Fruit fly (Drosophila melanogaster): ENCODE measurements around the gene Mps1.

Gene Mps1

DNA sequence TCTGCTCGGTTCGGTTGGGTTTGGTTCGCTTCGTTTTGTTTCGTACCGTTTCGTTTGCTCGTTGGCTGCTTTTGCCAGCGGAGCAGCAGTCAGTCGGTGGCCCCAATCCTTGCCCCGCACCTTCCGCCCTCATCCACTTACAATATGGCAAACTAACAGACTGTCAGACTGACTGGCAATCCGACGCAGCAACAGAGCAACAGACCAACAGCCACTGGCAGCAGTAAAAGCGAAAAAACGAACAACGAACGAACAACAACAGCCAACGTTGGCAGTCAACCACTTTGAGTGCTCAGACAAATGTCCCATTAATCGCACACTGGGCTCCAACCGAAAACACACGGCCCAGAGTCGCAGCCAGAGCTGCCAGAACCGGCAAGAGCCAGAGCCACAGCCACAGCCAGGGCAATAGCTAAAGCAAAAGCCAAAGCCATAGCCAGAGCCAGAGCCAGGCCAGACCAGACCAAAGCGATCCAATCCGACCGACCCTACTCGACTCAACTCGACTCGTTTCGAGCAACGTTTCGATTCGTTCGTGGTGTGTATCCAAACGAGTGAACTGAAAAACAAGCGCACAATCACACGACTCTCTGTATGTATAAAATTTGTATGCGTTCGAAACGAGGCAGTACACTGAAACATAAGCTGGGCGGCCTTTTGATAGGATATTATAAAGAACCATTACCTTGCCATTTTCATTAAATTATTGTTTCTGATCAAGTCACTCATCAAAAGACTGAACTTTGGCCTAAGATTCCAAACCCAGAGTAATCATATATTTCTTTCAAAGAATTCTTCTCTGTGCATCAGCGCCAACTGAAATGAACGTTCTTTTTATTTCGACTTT is 32.8 kb downstream of the Mps1 start (continued):
- peak; percentile 99 for TF ChIP-seq CG10209 (GFP tag; optimal IDR thresholded peaks at IDR 0.05)
- TF ChIP-seq CG6854 (GFP tag; optimal IDR thresholded peaks at IDR 0.05): peak; percentile 98
- peak; percentile 98 for TF ChIP-seq CG10565 (GFP tag; optimal IDR thresholded peaks at IDR 0.05)
- TF ChIP-seq hth (optimal IDR thresholded peaks at IDR 0.05): no peak
- TF ChIP-seq CG1529 (GFP tag; optimal IDR thresholded peaks at IDR 0.05): peak; percentile 99
- peak; percentile 97 for TF ChIP-seq croc (GFP tag; conservative IDR thresholded peaks at IDR 0.05)
- peak; percentile 99 for TF ChIP-seq Ptx1 (GFP tag; IDR thresholded peaks at IDR 0.05)
- TF ChIP-seq pan (optimal IDR thresholded peaks at IDR 0.05): no peak
- peak in 1 of 2 experiments; percentile 99 for TF ChIP-seq pan (GFP tag; optimal IDR thresholded peaks at IDR 0.05 in 1 of 2, IDR thresholded peaks at IDR 0.05 in 1 of 2)
- TF ChIP-seq dmrt11E (tag; optimal IDR thresholded peaks at IDR 0.05): peak; percentile 98
- peak; percentile 98 for TF ChIP-seq CG10543 (GFP tag; optimal IDR thresholded peaks at IDR 0.05)
- peak; percentile 99 for TF ChIP-seq stc (GFP tag; IDR thresholded peaks at IDR 0.05)
- TF ChIP-seq Drgx (GFP tag; IDR thresholded peaks at IDR 0.05): peak; percentile 100
- TF ChIP-seq mld (GFP tag; IDR thresholded peaks at IDR 0.05; ENCODE audit: partially characterized antibody): no peak
- TF ChIP-seq fu2 (GFP tag; optimal IDR thresholded peaks at IDR 0.05): peak; percentile 99
- peak; percentile 68 to 72 for TF ChIP-seq insv (GFP tag; optimal IDR thresholded peaks at IDR 0.05)
- peak; percentile 98 for TF ChIP-seq CG3065 (GFP tag; optimal IDR thresholded peaks at IDR 0.05)
- TF ChIP-seq ato (GFP tag; IDR thresholded peaks at IDR 0.05; ENCODE audit: partially characterized antibody): no peak
- TF ChIP-seq lbe (GFP tag; optimal IDR thresholded peaks at IDR 0.05): peak; percentile 99
- TF ChIP-seq CG7745 (tag; optimal IDR thresholded peaks at IDR 0.05): peak; percentile 81
- no peak for TF ChIP-seq D (optimal IDR thresholded peaks at IDR 0.05)
- peak; percentile 99 for TF ChIP-seq D (GFP tag; optimal IDR thresholded peaks at IDR 0.05)
- peak; percentile 81 for TF ChIP-seq CG7928 (GFP tag; optimal IDR thresholded peaks at IDR 0.05)
- peak; percentile 98 for TF ChIP-seq al (GFP tag; IDR thresholded peaks at IDR 0.05)
- TF ChIP-seq Side (GFP tag; optimal IDR thresholded peaks at IDR 0.05): peak; percentile 99
- peak; percentile 96 for TF ChIP-seq CkIIα-i1 (GFP tag; IDR thresholded peaks at IDR 0.05)
- TF ChIP-seq CG1024 (GFP tag; IDR thresholded peaks at IDR 0.05): peak; percentile 97
- peak; percentile 99 for TF ChIP-seq Meics (GFP tag; optimal IDR thresholded peaks at IDR 0.05)
- TF ChIP-seq Elba2 (GFP tag; optimal IDR thresholded peaks at IDR 0.05): peak; percentile 75
- TF ChIP-seq CG11247 (GFP tag; IDR thresholded peaks at IDR 0.05): peak; percentile 98
- peak; percentile 97 for TF ChIP-seq Spps (tag; optimal IDR thresholded peaks at IDR 0.05)
- peak; percentile 72 for TF ChIP-seq Sry-β (GFP tag; optimal IDR thresholded peaks at IDR 0.05)
- no peak for TF ChIP-seq Sin3A (optimal IDR thresholded peaks at IDR 0.05)
- peak; percentile 90 for TF ChIP-seq kah (GFP tag; optimal IDR thresholded peaks at IDR 0.05)
- peak; percentile 99 for TF ChIP-seq NFAT (GFP tag; IDR thresholded peaks at IDR 0.05)
- peak; percentile 98 for TF ChIP-seq btn (GFP tag; optimal IDR thresholded peaks at IDR 0.05)
- TF ChIP-seq Lpt (GFP tag; optimal IDR thresholded peaks at IDR 0.05): no peak
- TF ChIP-seq Dip2 (GFP tag; IDR thresholded peaks at IDR 0.05): peak; percentile 70
- peak; percentile 98 for TF ChIP-seq CG3847 (GFP tag; IDR thresholded peaks at IDR 0.05)
- TF ChIP-seq NC2β (GFP tag; optimal IDR thresholded peaks at IDR 0.05): peak; percentile 99
- peak; percentile 96 for TF ChIP-seq Doc2 (GFP tag; IDR thresholded peaks at IDR 0.05)
- TF ChIP-seq CG15479 (GFP tag; optimal IDR thresholded peaks at IDR 0.05): peak; percentile 2
- TF ChIP-seq ssp (GFP tag; IDR thresholded peaks at IDR 0.05): peak; percentile 94
- peak; percentile 99 for TF ChIP-seq CG4617 (GFP tag; optimal IDR thresholded peaks at IDR 0.05; ENCODE audit: borderline replicate concordance)
- peak; percentile 99 for TF ChIP-seq pnt (GFP tag; optimal IDR thresholded peaks at IDR 0.05)
- no peak for TF ChIP-seq Trl (optimal IDR thresholded peaks at IDR 0.05)
- TF ChIP-seq Trl (GFP tag; optimal IDR thresholded peaks at IDR 0.05): peak; percentile 99
- TF ChIP-seq CG5953 (GFP tag; IDR thresholded peaks at IDR 0.05): peak; percentile 98
- TF ChIP-seq row (GFP tag; IDR thresholded peaks at IDR 0.05): peak; percentile 99
- TF ChIP-seq jing (GFP tag; optimal IDR thresholded peaks at IDR 0.05): peak; percentile 99
- TF ChIP-seq CG16779 (GFP tag; IDR thresholded peaks at IDR 0.05): peak; percentile 98
